Worm (Caenorhabditis elegans) whole organism, L4/young adult: Measurements from ENCODE around the gene cyp-29A2.

Source experiments
- W03F9.2 ChIP-seq: fragments of 150-350 bp; optimal IDR thresholded peaks from 2 replicates; lab custom pipeline; 2014; ENCODE audit warnings: missing biosample characterization, missing genetic modification characterization
- dao-5 ChIP-seq: sonication (generic microtip); optimal IDR thresholded peaks from 2 replicates; lab custom pipeline; 2016; ENCODE audit warnings: missing genotype, missing genetic modification characterization, moderate library complexity, missing compliant biosample characterization
- him-1 ChIP-seq: sonication (generic microtip); optimal IDR thresholded peaks from 2 replicates; lab custom pipeline; 2016; ENCODE audit warnings: missing genotype, missing genetic modification reagents, missing genetic modification characterization, missing compliant biosample characterization

DNA sequence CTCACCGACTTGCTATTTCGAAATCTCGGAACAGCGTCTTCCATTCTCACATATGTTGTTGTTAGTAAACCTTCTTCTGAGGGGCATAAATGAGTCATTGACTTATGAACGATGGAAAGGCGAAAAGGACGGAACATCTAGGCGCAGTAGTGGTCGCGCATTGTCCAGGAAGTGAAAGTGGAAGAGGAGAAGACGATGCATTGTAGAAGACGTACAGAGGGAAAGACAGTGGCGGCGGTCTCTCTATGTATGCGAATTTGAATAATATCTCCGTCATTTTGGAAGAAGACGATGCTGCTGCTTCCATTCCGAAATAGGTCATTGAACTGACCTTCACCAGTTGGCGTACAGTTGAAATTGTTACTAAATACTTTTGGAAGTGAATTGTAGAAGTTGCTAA is 19.3 kb upstream of the cyp-29A2 start:
- TF ChIP-seq him-1 (no peak), dao-5 (no peak), W03F9.2 (tag; lab: Kevin White, UChicago) (no peak)
